Worm (Caenorhabditis elegans): ENCODE data around the gene C26B9.3.

Gene C26B9.3

ce11 chrX:5303500-5303899, 34.6 kb upstream of the C26B9.3 start, which contains the start of gene ags-3:
ags-3 (minus strand) TSS chrX:5303600.
- TF ChIP-seq nhr-48 (tag; optimal IDR thresholded peaks at IDR 0.05) (no peak), daf-8 (GFP tag; IDR thresholded peaks at IDR 0.05) (no peak), madf-5 (GFP tag; IDR thresholded peaks at IDR 0.05) (no peak), hlh-30 (tag; optimal IDR thresholded peaks at IDR 0.05; ENCODE audit: insufficient read depth) (no peak), arid-1 (GFP tag; conservative IDR thresholded peaks at IDR 0.05) (no peak), set-16 (GFP tag; IDR thresholded peaks at IDR 0.05) (no peak), hmg-1.1 (GFP tag; IDR thresholded peaks at IDR 0.05) (no peak)

- TF ChIP-seq mdl-1 (tag; optimal IDR thresholded peaks at IDR 0.05): no peak
- no peak for TF ChIP-seq ceh-32 (tag; optimal IDR thresholded peaks at IDR 0.05; ENCODE audit: poor library complexity)
- TF ChIP-seq egl-43 (GFP tag; IDR thresholded peaks at IDR 0.05): 0 out of 2 replicates have a peak, but pooled peaks have one; percentile 17
- no peak for TF ChIP-seq daf-12 (tag; optimal IDR thresholded peaks at IDR 0.05)
- no peak for TF ChIP-seq mxl-2 (GFP tag; conservative IDR thresholded peaks at IDR 0.05)
Measured at ce11 chrX:5309622-5310021, 28.5 kb upstream of the C26B9.3 start.

ce11 chrX:5311174-5311573, 26.9 kb upstream of the C26B9.3 start:
- TF ChIP-seq gei-8 (GFP tag; optimal IDR thresholded peaks at IDR 0.05): no peak
- TF ChIP-seq T20F7.1 (GFP tag; optimal IDR thresholded peaks at IDR 0.05): no peak
- TF ChIP-seq mdt-29 (GFP tag; IDR thresholded peaks at IDR 0.05): no peak
- TF ChIP-seq aha-1 (tag): no peak
- TF ChIP-seq ceh-28 (tag; optimal IDR thresholded peaks at IDR 0.05): no peak
- no peak for TF ChIP-seq F10B5.3 (tag; optimal IDR thresholded peaks at IDR 0.05)
- TF ChIP-seq nhr-11 (tag; optimal IDR thresholded peaks at IDR 0.05): no peak
- no peak for TF ChIP-seq dmd-9 (GFP tag; IDR thresholded peaks at IDR 0.05)
- no peak for TF ChIP-seq T26A8.4 (GFP tag; IDR thresholded peaks at IDR 0.05)

ce11 chrX:5319214-5319838, 18.8 kb upstream of the C26B9.3 start:
- TF ChIP-seq lim-7 (GFP tag; IDR thresholded peaks at IDR 0.05) (no peak; the same call in 1 of the 2 replicates), nhr-77 (tag; optimal IDR thresholded peaks at IDR 0.05) (no peak), lir-3 (tag; optimal IDR thresholded peaks at IDR 0.05) (peak; percentile 55), hlh-11 (tag; optimal IDR thresholded peaks at IDR 0.05) (no peak), lin-39 (tag; optimal IDR thresholded peaks at IDR 0.05) (no peak), nhr-11 (tag; optimal IDR thresholded peaks at IDR 0.05) (no peak), dmd-9 (GFP tag; IDR thresholded peaks at IDR 0.05) (peak; percentile 64; the same call in 1 of the 2 replicates), daf-16 (GFP tag; optimal IDR thresholded peaks at IDR 0.05) (peak; percentile 26 to 73), daf-16 (tag; optimal IDR thresholded peaks at IDR 0.05) (peak; percentile 45), mdl-1 (tag; optimal IDR thresholded peaks at IDR 0.05) (no peak), snpc-1.2 (GFP tag; IDR thresholded peaks at IDR 0.05) (no peak), daf-8 (GFP tag; IDR thresholded peaks at IDR 0.05) (no peak), ama-1 (optimal IDR thresholded peaks at IDR 0.05) (no peak), dpl-1 (GFP tag; optimal IDR thresholded peaks at IDR 0.05) (peak; percentile 20), ctbp-1 (GFP tag; IDR thresholded peaks at IDR 0.05) (peak; percentile 77), mxl-2 (GFP tag; conservative IDR thresholded peaks at IDR 0.05) (peak; percentile 64; the same call in 1 of the 2 replicates), vab-7 (GFP tag; IDR thresholded peaks at IDR 0.05) (peak; percentile 72; the same call in 1 of the 2 replicates), hmg-1.1 (GFP tag; IDR thresholded peaks at IDR 0.05) (peak; percentile 88), jun-1 (tag; optimal IDR thresholded peaks at IDR 0.05) (no peak), php-3 (GFP tag; IDR thresholded peaks at IDR 0.05) (no peak; the same call in 1 of the 2 replicates), R02D3.7 (tag; optimal IDR thresholded peaks at IDR 0.05) (no peak), spr-3 (GFP tag; optimal IDR thresholded peaks at IDR 0.05) (no peak), Y5F2A.4 (GFP tag; optimal IDR thresholded peaks at IDR 0.05) (peak; percentile 29), saeg-2 (GFP tag; IDR thresholded peaks at IDR 0.05) (no peak), nhr-102 (tag; optimal IDR thresholded peaks at IDR 0.05) (no peak), lin-1 (GFP tag; IDR thresholded peaks at IDR 0.05) (peak; percentile 67; the same call in 1 of the 2 replicates), ceh-20 (GFP tag; IDR thresholded peaks at IDR 0.05) (0 out of 2 replicates have a peak, but pooled peaks have one; percentile 60), ztf-11 (tag; optimal IDR thresholded peaks at IDR 0.05) (no peak), nhr-237 (tag; optimal IDR thresholded peaks at IDR 0.05) (no peak), fos-1 (tag; optimal IDR thresholded peaks at IDR 0.05) (no peak), nhr-10 (tag; optimal IDR thresholded peaks at IDR 0.05) (no peak)

Data from whole organism, L4 larva.